Fruit fly (Drosophila melanogaster) whole organism, embryonic: Measurements from ENCODE around the gene Gclm.
A peak's percentile ranks its signal among the peaks of the same experiment; 100 is the strongest.

Experiments
- Asciz ChIP-seq: fragments of 200-800 bp; sonication (Bioruptor generic); optimal IDR thresholded peaks from 2 replicates; lab custom pipeline; 2017; ENCODE audit warnings: missing biosample characterization, mild to moderate bottlenecking, missing genetic modification characterization, missing genetic modification reagents
- Blimp-1 ChIP-seq: fragments of 200-800 bp; sonication (Bioruptor generic); optimal IDR thresholded peaks from 3 replicates; lab custom pipeline; 2018; ENCODE audit warnings: missing biosample characterization, missing genetic modification characterization, mild to moderate bottlenecking, moderate library complexity, missing genetic modification reagents
- CG10366 ChIP-seq: fragments of 200-800 bp; sonication (Bioruptor generic); IDR thresholded peaks from 2 replicates; pipeline ENCODE4 v1.3.6; 2022; ENCODE audit warnings: missing biosample characterization, missing genetic modification characterization
- CG10654 ChIP-seq: fragments of 200-800 bp; sonication (Bioruptor generic); optimal IDR thresholded peaks from 2 replicates; lab custom pipeline; 2016; ENCODE audit warnings: missing biosample characterization, missing genetic modification characterization
- CG12769 ChIP-seq: fragments of 200-800 bp; sonication (Bioruptor generic); optimal IDR thresholded peaks from 2 replicates; lab custom pipeline; 2019; ENCODE audit warnings: missing biosample characterization, mild to moderate bottlenecking, missing genetic modification characterization, moderate library complexity
- CG12942 ChIP-seq: fragments of 200-800 bp; sonication (Bioruptor generic); optimal IDR thresholded peaks from 3 replicates; lab custom pipeline; 2016; ENCODE audit warnings: missing biosample characterization, missing genetic modification characterization
- CG13424 ChIP-seq: fragments of 200-800 bp; sonication (Bioruptor generic); optimal IDR thresholded peaks from 2 replicates; lab custom pipeline; 2019; ENCODE audit warnings: missing biosample characterization, mild to moderate bottlenecking, missing genetic modification characterization, moderate library complexity
- CG1529 ChIP-seq: fragments of 200-800 bp; sonication (Bioruptor generic); optimal IDR thresholded peaks from 3 replicates; lab custom pipeline; 2018; ENCODE audit warnings: missing biosample characterization, missing genetic modification characterization
- CG1603 ChIP-seq: fragments of 200-800 bp; sonication (Bioruptor generic); optimal IDR thresholded peaks from 2 replicates; lab custom pipeline; 2019; ENCODE audit warnings: missing biosample characterization, mild to moderate bottlenecking, missing genetic modification characterization, moderate library complexity
- CG16863 ChIP-seq: fragments of 200-800 bp; sonication (Bioruptor generic); optimal IDR thresholded peaks from 3 replicates; lab custom pipeline; 2016; ENCODE audit warnings: missing biosample characterization, missing genetic modification characterization
- CG17359 ChIP-seq: fragments of 200-800 bp; sonication (Bioruptor generic); optimal IDR thresholded peaks from 3 replicates; lab custom pipeline; 2018; ENCODE audit warnings: missing biosample characterization, mild to moderate bottlenecking, missing genetic modification characterization, moderate library complexity
- CG17361 ChIP-seq: fragments of 200-800 bp; sonication (Bioruptor generic); IDR thresholded peaks from 3 replicates; pipeline ENCODE4 v1.3.6; 2022; ENCODE audit warnings: missing biosample characterization, missing genetic modification characterization
- CG17385 ChIP-seq: fragments of 200-800 bp; sonication (Bioruptor generic); optimal IDR thresholded peaks from 3 replicates; lab custom pipeline; 2018; ENCODE audit warnings: missing biosample characterization, mild to moderate bottlenecking, missing genetic modification characterization
- CG18262 ChIP-seq: fragments of 200-800 bp; optimal IDR thresholded peaks from 3 replicates; lab custom pipeline; 2019; ENCODE audit warnings: missing biosample characterization, mild to moderate bottlenecking, missing genetic modification characterization, moderate library complexity
- CG34422 ChIP-seq: fragments of 200-800 bp; sonication (Bioruptor generic); IDR thresholded peaks from 3 replicates; pipeline ENCODE4 v1.3.6; 2022; ENCODE audit warnings: missing biosample characterization, missing genetic modification characterization
- CG4424 ChIP-seq: fragments of 200-800 bp; sonication (Bioruptor generic); optimal IDR thresholded peaks from 3 replicates; lab custom pipeline; 2016; ENCODE audit warnings: missing biosample characterization, missing genetic modification characterization
- CG7786 ChIP-seq: fragments of 200-800 bp; sonication (Bioruptor generic); optimal IDR thresholded peaks from 2 replicates; lab custom pipeline; 2016; ENCODE audit warnings: missing biosample characterization, missing genetic modification characterization
- CG8089 ChIP-seq: fragments of 200-800 bp; sonication (Bioruptor generic); optimal IDR thresholded peaks from 3 replicates; lab custom pipeline; 2016; ENCODE audit warnings: missing biosample characterization, missing genetic modification characterization
- CG9727 ChIP-seq: fragments of 200-800 bp; sonication (Bioruptor generic); optimal IDR thresholded peaks from 3 replicates; lab custom pipeline; 2017; ENCODE audit warnings: missing biosample characterization, mild to moderate bottlenecking, missing genetic modification characterization
- Drgx ChIP-seq: fragments of 200-800 bp; sonication (Bioruptor generic); IDR thresholded peaks from 2 replicates; pipeline ENCODE4 v1.3.6; 2022; ENCODE audit warnings: missing biosample characterization, missing genetic modification characterization
- E2f1 ChIP-seq: fragments of 200-800 bp; sonication (Bioruptor generic); IDR thresholded peaks from 2 replicates; pipeline ENCODE4 v1.3.6; 2022; ENCODE audit warnings: missing biosample characterization, missing genetic modification characterization
- Fer2 ChIP-seq: fragments of 200-800 bp; sonication (Bioruptor generic); optimal IDR thresholded peaks from 2 replicates; lab custom pipeline; 2018; ENCODE audit warnings: missing biosample characterization, mild to moderate bottlenecking, missing genetic modification characterization, moderate library complexity
- Hr3 ChIP-seq: fragments of 200-800 bp; sonication (Bioruptor generic); optimal IDR thresholded peaks from 3 replicates; lab custom pipeline; 2016; ENCODE audit warnings: missing biosample characterization, missing genetic modification characterization
- Hr51 ChIP-seq, 2 experiments: fragments of 200-800 bp; sonication (Bioruptor generic); optimal IDR thresholded peaks; 2 replicates in 1 of 2; 3 replicates in 1 of 2; lab custom pipeline; 2016 to 2018; ENCODE audit warnings: missing biosample characterization in 2 of 2, missing genetic modification characterization in 2 of 2, mild to moderate bottlenecking in 1 of 2, moderate library complexity in 1 of 2
- Nf-YC ChIP-seq: fragments of 200-800 bp; optimal IDR thresholded peaks from 3 replicates; lab custom pipeline; 2019; ENCODE audit warnings: missing biosample characterization, mild to moderate bottlenecking, missing genetic modification characterization, moderate library complexity
- NfI ChIP-seq: fragments of 200-800 bp; sonication (Bioruptor generic); optimal IDR thresholded peaks from 3 replicates; lab custom pipeline; 2018; ENCODE audit warnings: missing biosample characterization, mild to moderate bottlenecking, missing genetic modification characterization, moderate library complexity
- Oaz ChIP-seq: fragments of 200-800 bp; sonication (Bioruptor generic); IDR thresholded peaks from 2 replicates; pipeline ENCODE4 v1.3.6; 2022; ENCODE audit warnings: missing biosample characterization, missing genetic modification characterization
- Oli ChIP-seq: fragments of 200-800 bp; sonication (Bioruptor generic); optimal IDR thresholded peaks from 2 replicates; lab custom pipeline; 2018; ENCODE audit warnings: missing biosample characterization, mild to moderate bottlenecking, missing genetic modification characterization, moderate library complexity
- Rx ChIP-seq: fragments of 200-800 bp; sonication (Bioruptor generic); IDR thresholded peaks from 2 replicates; pipeline ENCODE4 v1.3.6; 2022; ENCODE audit warnings: missing biosample characterization, missing genetic modification characterization
- Six4 ChIP-seq: fragments of 200-800 bp; sonication (Bioruptor generic); optimal IDR thresholded peaks from 2 replicates; lab custom pipeline; 2016; ENCODE audit warnings: missing biosample characterization, missing genetic modification characterization
- ase ChIP-seq: fragments of 200-800 bp; sonication (Bioruptor generic); IDR thresholded peaks from 3 replicates; pipeline ENCODE4 v1.3.6; 2022; ENCODE audit warnings: missing biosample characterization, missing genetic modification characterization
- chif ChIP-seq, 2 experiments: fragments of 200-800 bp; sonication (Bioruptor generic); optimal IDR thresholded peaks; 3 replicates each; lab custom pipeline; 2016; ENCODE audit warnings: missing biosample characterization in 2 of 2, missing genetic modification characterization in 2 of 2
- ci ChIP-seq: fragments of 200-800 bp; sonication (Bioruptor generic); IDR thresholded peaks from 3 replicates; pipeline ENCODE4 v1.3.6; 2022; ENCODE audit warnings: missing biosample characterization, missing genetic modification characterization
- crp ChIP-seq, 2 experiments: fragments of 200-800 bp; sonication (Bioruptor generic); optimal IDR thresholded peaks; 2 replicates in 1 of 2; 3 replicates in 1 of 2; lab custom pipeline; 2017; ENCODE audit warnings: missing biosample characterization in 2 of 2, missing genetic modification characterization in 2 of 2, mild to moderate bottlenecking in 1 of 2, moderate library complexity in 1 of 2
- dmrt99B ChIP-seq: fragments of 200-800 bp; sonication (Bioruptor generic); optimal IDR thresholded peaks from 2 replicates; lab custom pipeline; 2018; ENCODE audit warnings: missing biosample characterization, mild to moderate bottlenecking, missing genetic modification characterization, moderate library complexity
- eyg ChIP-seq: fragments of 200-800 bp; sonication (Bioruptor generic); optimal IDR thresholded peaks from 3 replicates; lab custom pipeline; 2016; ENCODE audit warnings: missing biosample characterization, missing genetic modification characterization
- fru ChIP-seq: fragments of >200 bp; optimal IDR thresholded peaks from 2 replicates; lab custom pipeline; 2017
- kni ChIP-seq: fragments of 200-800 bp; sonication (Bioruptor generic); optimal IDR thresholded peaks from 3 replicates; lab custom pipeline; 2017; ENCODE audit warnings: mild to moderate bottlenecking, missing biosample characterization, missing genetic modification reagents, missing genetic modification characterization
- lov ChIP-seq, 2 experiments: fragments of 200-800 bp in 1 of 2; fragments of >200 bp in 1 of 2; sonication (Bioruptor generic) in 1 of 2; IDR thresholded peaks in 1 of 2; optimal IDR thresholded peaks in 1 of 2; 2 replicates in 1 of 2; 3 replicates in 1 of 2; pipeline versions ENCODE4 v1.3.6 to Lab custom; 2017 to 2022; ENCODE audit warnings: missing biosample characterization in 1 of 2, missing genetic modification characterization in 1 of 2
- mam ChIP-seq: fragments of 200-800 bp; sonication (Bioruptor generic); optimal IDR thresholded peaks from 3 replicates; lab custom pipeline; 2016; ENCODE audit warnings: missing biosample characterization, missing genetic modification characterization
- nerfin-1 ChIP-seq: fragments of 200-800 bp; sonication (Bioruptor generic); optimal IDR thresholded peaks from 3 replicates; lab custom pipeline; 2019; ENCODE audit warnings: missing biosample characterization, mild to moderate bottlenecking, missing genetic modification characterization, moderate library complexity
- ro ChIP-seq: fragments of 200-800 bp; sonication (Bioruptor generic); IDR thresholded peaks from 2 replicates; pipeline ENCODE4 v1.3.6; 2022; ENCODE audit warnings: missing biosample characterization, missing genetic modification characterization
- scrt ChIP-seq: fragments of 200-800 bp; sonication (Bioruptor generic); optimal IDR thresholded peaks from 2 replicates; lab custom pipeline; 2018; ENCODE audit warnings: missing biosample characterization, mild to moderate bottlenecking, missing genetic modification characterization, moderate library complexity
- sna ChIP-seq: fragments of 200-800 bp; sonication (Bioruptor generic); IDR thresholded peaks from 2 replicates; pipeline ENCODE4 v1.3.6; 2022; ENCODE audit warnings: missing biosample characterization, missing genetic modification characterization; ENCODE audit not compliant: partially characterized antibody
- so ChIP-seq: fragments of 200-800 bp; sonication (Bioruptor generic); IDR thresholded peaks from 3 replicates; pipeline ENCODE4 v1.3.6; 2022; ENCODE audit warnings: missing biosample characterization, missing genetic modification characterization
- ssp ChIP-seq: fragments of 200-800 bp; sonication (Bioruptor generic); IDR thresholded peaks from 2 replicates; pipeline ENCODE4 v1.3.6; 2022; ENCODE audit warnings: missing biosample characterization, missing genetic modification characterization
- twi ChIP-seq: fragments of 200-800 bp; optimal IDR thresholded peaks from 2 replicates; lab custom pipeline; 2019; ENCODE audit warnings: missing biosample characterization, mild to moderate bottlenecking, missing genetic modification characterization, moderate library complexity
- vvl ChIP-seq: fragments of 200-800 bp; sonication (Bioruptor generic); IDR thresholded peaks from 2 replicates; pipeline ENCODE4 v1.3.6; 2022; ENCODE audit warnings: missing biosample characterization, missing genetic modification characterization
- wdn ChIP-seq: fragments of 200-800 bp; sonication (Bioruptor generic); IDR thresholded peaks from 2 replicates; pipeline ENCODE4 v1.3.6; 2022; ENCODE audit warnings: missing biosample characterization, missing genetic modification characterization
- zfh1 ChIP-seq: fragments of 200-800 bp; sonication (Bioruptor generic); IDR thresholded peaks from 3 replicates; pipeline ENCODE4 v1.3.6; 2022; ENCODE audit warnings: missing biosample characterization, missing genetic modification characterization

Gene Gclm

dm6 chr3R:22664274-22664673, 22.0 kb downstream of the Gclm start (continued):
- TF ChIP-seq CG17385 (peak; percentile 38), Rx (GFP tag; lab: Robert Waterston, UW) (peak; percentile 61; the same call in 1 of the 2 replicates), nerfin-1 (tag; lab: Kevin White, UChicago) (no peak), so (GFP tag; lab: Robert Waterston, UW) (peak; percentile 12; the same call in 1 of the 3 replicates), eyg (no peak), crp (GFP tag; optimal IDR thresholded peaks at IDR 0.05; lab: Kevin White, UChicago) (no peak), wdn (GFP tag; lab: Robert Waterston, UW) (0 out of 2 replicates have a peak, but pooled peaks have one; percentile 27), twi (no peak), ci (GFP tag; lab: Robert Waterston, UW) (peak; percentile 86), vvl (GFP tag; lab: Robert Waterston, UW) (peak; percentile 52), ro (0 out of 2 replicates have a peak, but pooled peaks have one; percentile 13), CG34422 (GFP tag; lab: Robert Waterston, UW) (peak; percentile 55; the same call in 1 of the 3 replicates), E2f1 (GFP tag; lab: Robert Waterston, UW) (0 out of 2 replicates have a peak, but pooled peaks have one; percentile 33), CG1529 (GFP tag; lab: Kevin White, UChicago) (peak; percentile 9), Drgx (GFP tag; lab: Robert Waterston, UW) (peak; percentile 79), CG10366 (GFP tag; lab: Robert Waterston, UW) (peak; percentile 59), zfh1 (GFP tag; lab: Robert Waterston, UW) (peak; percentile 68; the same call in 2 of the 3 replicates), CG13424 (peak; percentile 32), Nf-YC (no peak), CG16863 (GFP tag; lab: Kevin White, UChicago) (peak; percentile 18), Oli (tag; lab: Kevin White, UChicago) (peak; percentile 54), mam (GFP tag; lab: Kevin White, UChicago) (peak; percentile 27), fru (lab: Kevin White, UChicago) (no peak), CG17359 (tag; lab: Kevin White, UChicago) (peak; percentile 59), CG17361 (GFP tag; lab: Robert Waterston, UW) (0 out of 3 replicates have a peak, but pooled peaks have one; percentile 22), kni (no peak), CG12769 (tag; lab: Kevin White, UChicago) (peak; percentile 26), CG7786 (GFP tag; lab: Kevin White, UChicago) (no peak), dmrt99B (peak; percentile 54), Hr51 (GFP tag; optimal IDR thresholded peaks at IDR 0.05; lab: Kevin White, UChicago) (peak in 1 of 2 experiments; percentile 39), CG4424 (peak; percentile 4), Hr3 (GFP tag; lab: Kevin White, UChicago) (peak; percentile 4), ase (GFP tag; lab: Robert Waterston, UW) (0 out of 3 replicates have a peak, but pooled peaks have one; percentile 12), Asciz (GFP tag; lab: Kevin White, UChicago) (no peak), Fer2 (tag; lab: Kevin White, UChicago) (no peak), CG1603 (tag; lab: Kevin White, UChicago) (peak; percentile 68), scrt (GFP tag; lab: Kevin White, UChicago) (no peak), ssp (peak; percentile 53), sna (GFP tag; lab: Robert Waterston, UW) (no peak), chif (GFP tag; optimal IDR thresholded peaks at IDR 0.05; lab: Kevin White, UChicago) (peak; percentile 11 to 52), CG12942 (GFP tag; lab: Kevin White, UChicago) (peak; percentile 52), CG8089 (GFP tag; lab: Kevin White, UChicago) (peak; percentile 22), Blimp-1 (peak; percentile 63), CG18262 (tag; lab: Kevin White, UChicago) (peak; percentile 6), Six4 (GFP tag; lab: Kevin White, UChicago) (peak; percentile 10), CG10654 (GFP tag; lab: Kevin White, UChicago) (no peak), NfI (GFP tag; lab: Kevin White, UChicago) (peak; percentile 29), Oaz (GFP tag; lab: Robert Waterston, UW) (no peak), lov (optimal IDR thresholded peaks at IDR 0.05; lab: Kevin White, UChicago) (no peak), lov (GFP tag; IDR thresholded peaks at IDR 0.05; lab: Robert Waterston, UW) (no peak), CG9727 (GFP tag; lab: Kevin White, UChicago) (peak; percentile 30)
